Fruit fly (Drosophila melanogaster): ENCODE results near the gene jus.

DNA sequence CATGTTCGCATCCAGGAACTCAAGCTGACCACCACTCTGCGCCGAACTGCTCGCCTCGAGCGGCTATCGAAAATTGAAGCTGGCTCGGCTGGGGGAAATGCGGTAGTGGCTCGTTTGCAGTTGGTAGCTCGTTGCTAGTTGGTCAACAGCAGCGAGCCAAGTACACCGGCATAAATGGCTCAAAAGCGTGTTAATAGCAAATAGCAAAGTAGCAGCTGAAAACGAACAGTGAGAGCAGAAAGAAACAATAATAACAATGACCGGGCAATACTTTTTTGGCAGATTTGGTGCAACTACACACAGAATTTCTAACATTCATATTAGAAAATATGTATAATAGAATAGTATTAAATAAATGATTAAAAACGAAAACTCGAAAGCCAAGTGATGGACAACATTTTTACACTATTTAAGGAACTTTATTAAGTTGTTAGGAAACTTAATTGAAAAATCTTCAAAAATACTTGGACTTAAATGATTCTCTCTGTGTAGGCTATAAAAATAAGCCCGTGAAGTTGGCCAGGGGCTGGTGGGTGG is 32.9 kb upstream of the jus start, which contains the start of gene CG14507:
- TF ChIP-seq tai (GFP tag; optimal IDR thresholded peaks at IDR 0.05) (no peak), Vsx2 (GFP tag; optimal IDR thresholded peaks at IDR 0.05; ENCODE audit: partially characterized antibody) (no peak), CG32264 (GFP tag; optimal IDR thresholded peaks at IDR 0.05) (no peak), Hnf4 (GFP tag; optimal IDR thresholded peaks at IDR 0.05) (no peak), Mio (GFP tag; optimal IDR thresholded peaks at IDR 0.05) (no peak), h (GFP tag; optimal IDR thresholded peaks at IDR 0.05) (no peak), ey (GFP tag; optimal IDR thresholded peaks at IDR 0.05) (no peak), pan (optimal IDR thresholded peaks at IDR 0.05) (no peak)

Data from whole organism, wandering third instar larva.